Fruit fly (Drosophila melanogaster) Kc167 (cell line): Measurements from ENCODE around the gene drl.

Source experiments
- Sin3A ChIP-seq: fragments of >200 bp; optimal IDR thresholded peaks from 2 replicates; lab custom pipeline; 2018; ENCODE audit warnings: missing external identifiers
- ttk ChIP-seq: sonication (Bioruptor generic); optimal IDR thresholded peaks from 2 replicates; lab custom pipeline; 2017; ENCODE audit warnings: missing external identifiers

DNA sequence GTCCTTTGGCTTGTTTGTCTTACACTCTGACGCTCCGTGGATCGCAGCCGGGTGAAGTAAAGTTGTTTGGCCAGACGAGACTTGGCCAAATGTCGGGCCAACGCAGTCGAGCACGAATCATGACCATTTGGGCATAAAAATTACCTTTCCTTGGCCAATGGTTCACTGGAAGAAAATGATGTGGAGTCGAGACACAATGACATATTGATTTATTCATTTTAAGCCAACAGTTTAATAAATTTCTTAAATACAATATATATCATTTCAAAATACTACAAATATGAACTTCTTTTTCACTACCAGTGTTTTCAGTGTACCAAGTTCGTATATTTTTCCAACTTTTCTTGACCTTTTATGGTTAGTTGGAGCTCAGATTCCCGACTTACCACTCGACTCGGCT is 11.7 kb downstream of the drl start:
- no peak for TF ChIP-seq ttk
- TF ChIP-seq Sin3A (lab: Kevin White, UChicago): no peak
